Worm (Caenorhabditis elegans) whole organism, L3 larva: Measurements from ENCODE around the gene hrpf-2.

Experiments
- ZK546.5 ChIP-seq: sonication (generic microtip); optimal IDR thresholded peaks from 2 replicates; lab custom pipeline; 2017; ENCODE audit warnings: missing biosample characterization, missing genetic modification characterization
- elt-2 ChIP-seq: sonication (generic microtip); optimal IDR thresholded peaks from 2 replicates; lab custom pipeline; 2016; ENCODE audit warnings: missing genetic modification reagents, mild to moderate bottlenecking, missing genetic modification characterization, missing compliant biosample characterization
- mml-1 ChIP-seq: fragments of 150-350 bp; sonication (generic microtip); optimal IDR thresholded peaks from 3 replicates; lab custom pipeline; 2014; ENCODE audit warnings: missing biosample characterization, missing genetic modification characterization
- nhr-237 ChIP-seq: fragments of 150-350 bp; optimal IDR thresholded peaks from 2 replicates; lab custom pipeline; 2014; ENCODE audit warnings: missing biosample characterization, missing genetic modification characterization
- skn-1 ChIP-seq: fragments of 150-350 bp; optimal IDR thresholded peaks from 2 replicates; lab custom pipeline; 2014; ENCODE audit warnings: missing biosample characterization, missing genetic modification characterization
- snpc-4 ChIP-seq: fragments of 150-350 bp; optimal IDR thresholded peaks from 2 replicates; lab custom pipeline; 2014; ENCODE audit warnings: missing biosample characterization, missing genetic modification characterization
- ztf-11 ChIP-seq: fragments of 150-350 bp; optimal IDR thresholded peaks from 2 replicates; lab custom pipeline; 2014; ENCODE audit warnings: missing biosample characterization, missing genetic modification characterization

DNA sequence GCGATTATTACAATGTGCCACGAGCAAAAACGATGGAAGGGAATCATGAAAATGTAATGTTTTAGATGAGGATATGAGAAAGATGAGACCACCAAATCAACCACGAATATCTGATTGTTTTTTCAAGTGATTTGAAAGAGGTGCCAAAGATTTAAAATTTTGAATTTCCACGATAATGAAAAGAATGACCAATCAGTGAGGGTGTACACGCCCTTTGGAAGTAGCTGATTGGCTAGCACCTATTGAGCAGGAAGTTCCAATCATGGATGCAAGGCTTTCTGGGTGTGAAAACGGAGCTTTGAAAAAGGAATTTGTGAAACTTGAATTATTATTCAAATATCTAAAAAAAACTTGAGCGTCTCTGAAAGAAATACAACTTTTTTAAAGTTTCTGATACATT, 15.2 kb upstream of the hrpf-2 start:
- no peak for TF ChIP-seq ZK546.5 (tag; lab: Kevin White, UChicago)
- TF ChIP-seq elt-2 (tag; lab: Kevin White, UChicago): no peak
- TF ChIP-seq ztf-11: no peak
- TF ChIP-seq skn-1 (tag; lab: Kevin White, UChicago): no peak
- no peak for TF ChIP-seq snpc-4 (tag; lab: Kevin White, UChicago)
- no peak for TF ChIP-seq mml-1
- TF ChIP-seq nhr-237 (tag; lab: Kevin White, UChicago): no peak
